Worm (Caenorhabditis elegans) whole organism, young adult: ENCODE data around the gene T13F2.2.
"Not testable (repeated sequence)": the region's sequence is repeated elsewhere in the genome, so short reads cannot be mapped to it uniquely, and the experiment has no call there.

ENCODE experiments used
- C17E4.6 ChIP-seq: fragments of 200-800 bp; sonication (Bioruptor generic); IDR thresholded peaks from 2 replicates; pipeline ENCODE4 v1.3.6; 2022; ENCODE audit warnings: missing genetic modification reagents, missing genetic modification characterization, missing compliant biosample characterization
- F10E7.11 ChIP-seq: sonication (generic microtip); optimal IDR thresholded peaks from 2 replicates; lab custom pipeline; 2017; ENCODE audit warnings: mild to moderate bottlenecking, missing genetic modification characterization, moderate library complexity, missing compliant biosample characterization
- F52B5.7 ChIP-seq: sonication (generic microtip); optimal IDR thresholded peaks from 2 replicates; lab custom pipeline; 2016; ENCODE audit warnings: mild to moderate bottlenecking, missing genetic modification characterization, missing compliant biosample characterization
- F57C9.4 ChIP-seq: sonication (generic microtip); optimal IDR thresholded peaks from 2 replicates; lab custom pipeline; 2017; ENCODE audit warnings: mild to moderate bottlenecking, missing genetic modification characterization, missing compliant biosample characterization
- Y53G8AR.9 ChIP-seq: fragments of 200-800 bp; sonication (Bioruptor generic); conservative IDR thresholded peaks from 2 replicates; pipeline ENCODE4 v1.3.6; 2022; ENCODE audit warnings: missing genetic modification reagents, missing genetic modification characterization, missing compliant biosample characterization
- aptf-2 ChIP-seq: fragments of 200-800 bp; sonication (Bioruptor generic); conservative IDR thresholded peaks from 2 replicates; pipeline ENCODE4 v1.3.6; 2022; ENCODE audit warnings: missing genetic modification reagents, missing genetic modification characterization, missing compliant biosample characterization
- atf-7 ChIP-seq: sonication (generic microtip); optimal IDR thresholded peaks from 2 replicates; lab custom pipeline; 2017; ENCODE audit warnings: mild to moderate bottlenecking, missing genetic modification characterization, missing compliant biosample characterization
- athp-1 ChIP-seq: sonication (generic microtip); optimal IDR thresholded peaks from 2 replicates; lab custom pipeline; 2017; ENCODE audit warnings: mild to moderate bottlenecking, missing genetic modification characterization, missing compliant biosample characterization
- attf-5 ChIP-seq: fragments of 200-800 bp; sonication (Bioruptor generic); optimal IDR thresholded peaks from 2 replicates; lab custom pipeline; 2018; ENCODE audit warnings: mild to moderate bottlenecking, missing genetic modification characterization, missing compliant biosample characterization
- bed-1 ChIP-seq: fragments of 200-800 bp; sonication (Bioruptor generic); IDR thresholded peaks from 2 replicates; pipeline ENCODE4 v1.3.6; 2022; ENCODE audit warnings: missing genetic modification reagents, missing genetic modification characterization, missing compliant biosample characterization
- ccch-3 ChIP-seq: fragments of 200-800 bp; sonication (Bioruptor generic); optimal IDR thresholded peaks from 2 replicates; lab custom pipeline; 2018; ENCODE audit warnings: mild to moderate bottlenecking, missing genetic modification characterization, missing compliant biosample characterization
- cebp-2 ChIP-seq: fragments of 200-800 bp; sonication (Bioruptor generic); IDR thresholded peaks from 2 replicates; pipeline ENCODE4 v1.3.6; 2022; ENCODE audit warnings: missing genetic modification characterization, missing compliant biosample characterization
- ceh-27 ChIP-seq: fragments of 200-800 bp; sonication (Bioruptor generic); optimal IDR thresholded peaks from 2 replicates; lab custom pipeline; 2018; ENCODE audit warnings: mild to moderate bottlenecking, missing genetic modification characterization, moderate library complexity, missing compliant biosample characterization
- ceh-40 ChIP-seq: fragments of 200-800 bp; sonication (Bioruptor generic); IDR thresholded peaks from 2 replicates; pipeline ENCODE4 v1.3.6; 2022; ENCODE audit warnings: missing genetic modification characterization, missing compliant biosample characterization
- dox-1 ChIP-seq: fragments of 200-800 bp; sonication (Bioruptor generic); IDR thresholded peaks from 2 replicates; pipeline ENCODE4 v1.3.6; 2022; ENCODE audit warnings: missing genetic modification reagents, missing genetic modification characterization, missing compliant biosample characterization
- dpl-1 ChIP-seq: fragments of 150-350 bp; optimal IDR thresholded peaks from 2 replicates; lab custom pipeline; 2014; ENCODE audit warnings: missing biosample characterization, missing genetic modification reagents, missing genetic modification characterization
- ekl-4 ChIP-seq: fragments of 200-800 bp; sonication (Bioruptor generic); IDR thresholded peaks from 2 replicates; pipeline ENCODE4 v1.3.6; 2022; ENCODE audit warnings: missing genetic modification reagents, missing genetic modification characterization, missing compliant biosample characterization
- hlh-12 ChIP-seq: sonication (generic microtip); optimal IDR thresholded peaks from 2 replicates; lab custom pipeline; 2016; ENCODE audit warnings: missing genetic modification characterization, missing compliant biosample characterization
- hsf-1 ChIP-seq: fragments of 200-800 bp; sonication (Bioruptor generic); IDR thresholded peaks from 2 replicates; pipeline ENCODE4 v1.3.6; 2022; ENCODE audit warnings: missing genetic modification reagents, missing genetic modification characterization, missing compliant biosample characterization
- let-607 ChIP-seq, 2 experiments: fragments of 200-800 bp in 1 of 2; sonication (Bioruptor generic) in 1 of 2; sonication (generic microtip) in 1 of 2; optimal IDR thresholded peaks; 2 replicates each; lab custom pipeline; 2016 to 2018; ENCODE audit warnings: mild to moderate bottlenecking in 2 of 2, missing compliant biosample characterization in 2 of 2, missing genetic modification characterization in 2 of 2, moderate library complexity in 2 of 2, missing genotype in 1 of 2
- lin-40 ChIP-seq: sonication (generic microtip); optimal IDR thresholded peaks from 2 replicates; lab custom pipeline; 2016; ENCODE audit warnings: missing genetic modification characterization, mild to moderate bottlenecking, missing compliant biosample characterization, missing genotype, missing genetic modification reagents
- lir-1 ChIP-seq: fragments of 200-800 bp; sonication (Bioruptor generic); conservative IDR thresholded peaks from 2 replicates; pipeline ENCODE4 v1.3.6; 2022; ENCODE audit warnings: missing genetic modification reagents, missing genetic modification characterization, missing compliant biosample characterization
- lsy-27 ChIP-seq: sonication (generic microtip); optimal IDR thresholded peaks from 2 replicates; lab custom pipeline; 2017; ENCODE audit warnings: missing genetic modification characterization, mild to moderate bottlenecking, missing compliant biosample characterization, antibody characterized with exemption, missing genotype, borderline replicate concordance; ENCODE audit not compliant: insufficient read depth
- madf-6 ChIP-seq: fragments of 200-800 bp; sonication (Bioruptor generic); IDR thresholded peaks from 2 replicates; pipeline ENCODE4 v1.3.6; 2022; ENCODE audit warnings: missing genetic modification reagents, missing genetic modification characterization, missing compliant biosample characterization
- nhr-80 ChIP-seq: sonication (generic microtip); optimal IDR thresholded peaks from 2 replicates; lab custom pipeline; 2016; ENCODE audit warnings: missing genetic modification characterization, missing compliant biosample characterization
- pbrm-1 ChIP-seq: fragments of 200-800 bp; sonication (Bioruptor generic); IDR thresholded peaks from 2 replicates; pipeline ENCODE4 v1.3.6; 2022; ENCODE audit warnings: missing genetic modification reagents, missing genetic modification characterization, missing compliant biosample characterization
- pha-4 ChIP-seq: fragments of 150-350 bp; sonication (generic microtip); optimal IDR thresholded peaks from 2 replicates; lab custom pipeline; 2014; ENCODE audit warnings: missing biosample characterization, missing genetic modification reagents, missing genetic modification characterization
- rec-8 ChIP-seq, 2 experiments: sonication (generic microtip); optimal IDR thresholded peaks; 2 replicates each; lab custom pipeline; 2016; ENCODE audit warnings: mild to moderate bottlenecking in 2 of 2, missing genetic modification characterization in 2 of 2, missing genetic modification reagents in 2 of 2, missing genotype in 2 of 2, missing biosample characterization in 1 of 2, missing compliant biosample characterization in 1 of 2, moderate library complexity in 1 of 2
- repo-1 ChIP-seq: sonication (generic microtip); optimal IDR thresholded peaks from 2 replicates; lab custom pipeline; 2017; ENCODE audit warnings: mild to moderate bottlenecking, missing genetic modification characterization, missing compliant biosample characterization
- rpc-1 ChIP-seq, 2 experiments: fragments of 150-350 bp in 1 of 2; sonication (generic microtip) in 1 of 2; optimal IDR thresholded peaks; 2 replicates each; lab custom pipeline; 2014 to 2018; ENCODE audit warnings: missing biosample characterization in 1 of 2, missing genetic modification characterization in 1 of 2, missing genetic modification reagents in 1 of 2, missing genotype in 1 of 2
- snpc-3.4 ChIP-seq: sonication (generic microtip); optimal IDR thresholded peaks from 2 replicates; lab custom pipeline; 2017; ENCODE audit warnings: missing genetic modification characterization, mild to moderate bottlenecking, missing compliant biosample characterization, antibody characterized with exemption, moderate library complexity, missing genotype, missing genetic modification reagents
- sptf-2 ChIP-seq: fragments of 200-800 bp; sonication (Bioruptor generic); optimal IDR thresholded peaks from 2 replicates; lab custom pipeline; 2018; ENCODE audit warnings: mild to moderate bottlenecking, missing genetic modification characterization, missing compliant biosample characterization
- unc-62 ChIP-seq: fragments of 150-350 bp; optimal IDR thresholded peaks from 2 replicates; lab custom pipeline; 2014; ENCODE audit warnings: missing biosample characterization, missing genetic modification reagents, missing genetic modification characterization
- ztf-6 ChIP-seq: fragments of 200-800 bp; sonication (Bioruptor generic); IDR thresholded peaks from 2 replicates; pipeline ENCODE4 v1.3.6; 2022; ENCODE audit warnings: missing genetic modification reagents, missing genetic modification characterization, missing compliant biosample characterization

The T13F2.2 gene

ce11 chrIV:9773441-9773840, 23.7 kb downstream of the T13F2.2 start:
- TF ChIP-seq let-607 (tag; optimal IDR thresholded peaks at IDR 0.05; lab: Kevin White, UChicago) (no peak), pbrm-1 (GFP tag; lab: Robert Waterston, UW) (no peak), C17E4.6 (GFP tag; lab: Robert Waterston, UW) (no peak), lir-1 (GFP tag; lab: Robert Waterston, UW) (no peak), dpl-1 (GFP tag; lab: Kevin White, UChicago) (no peak), rpc-1 (optimal IDR thresholded peaks at IDR 0.05; lab: Kevin White, UChicago) (no peak), rpc-1 (tag; optimal IDR thresholded peaks at IDR 0.05; lab: Kevin White, UChicago) (no peak), sptf-2 (no peak)

DNA sequence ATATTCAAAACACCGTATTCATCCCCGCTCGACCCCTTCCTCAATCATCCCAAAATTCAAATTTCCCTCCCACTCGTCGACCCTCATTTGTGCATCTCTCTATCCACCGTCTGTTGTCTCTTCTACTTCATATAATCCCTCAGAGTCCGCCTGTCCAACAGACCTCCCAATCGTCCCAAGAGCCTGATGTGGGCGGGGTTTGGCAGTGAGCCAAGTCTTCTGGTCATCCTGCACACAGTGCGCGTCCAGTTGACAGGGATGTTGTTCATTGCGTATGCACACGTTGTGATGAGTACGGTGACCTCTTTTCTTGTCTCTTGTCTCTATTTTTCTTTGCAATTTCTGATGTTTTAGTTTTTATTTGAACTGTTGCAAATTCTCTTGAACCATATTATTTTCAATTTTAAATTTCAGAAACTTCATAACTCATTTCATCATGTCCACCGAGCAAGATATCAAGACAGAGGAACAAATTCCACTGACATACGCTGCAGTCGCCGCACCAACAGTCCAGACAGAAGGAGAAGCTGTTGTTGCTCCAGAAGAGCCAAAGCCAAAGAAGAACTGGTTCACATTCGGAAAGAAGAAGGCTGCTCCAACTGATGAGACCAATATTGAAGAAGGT, 24.9 kb downstream of the T13F2.2 start, which contains the start of gene cav-1:
TSS of gene cav-1 (plus strand) at position 415 of the 625 bp plus-strand sequence.
- 0 out of 2 replicates have a peak, but pooled peaks have one; percentile 53 for TF ChIP-seq aptf-2 (GFP tag; lab: Robert Waterston, UW)
- no peak for TF ChIP-seq lir-1 (GFP tag; lab: Robert Waterston, UW)
- TF ChIP-seq unc-62, result peak; percentile 34
- TF ChIP-seq, all 124 proteins: peak for 2

- TF ChIP-seq F52B5.7 (tag; lab: Kevin White, UChicago) (no peak), unc-62 (peak; percentile 95)
Measured at ce11 chrIV:9770798-9771197, 26.4 kb downstream of the T13F2.2 start.

ce11 chrIV:9769746-9770145, 27.4 kb downstream of the T13F2.2 start, which contains the start of gene msp-78:
TSS of gene msp-78 (plus strand) at chrIV:9770046.
- TF ChIP-seq ceh-40 (GFP tag; lab: Robert Waterston, UW); hsf-1 (GFP tag; lab: Robert Waterston, UW); lsy-27 (tag; lab: Kevin White, UChicago): not testable (repeated sequence)

DNA sequence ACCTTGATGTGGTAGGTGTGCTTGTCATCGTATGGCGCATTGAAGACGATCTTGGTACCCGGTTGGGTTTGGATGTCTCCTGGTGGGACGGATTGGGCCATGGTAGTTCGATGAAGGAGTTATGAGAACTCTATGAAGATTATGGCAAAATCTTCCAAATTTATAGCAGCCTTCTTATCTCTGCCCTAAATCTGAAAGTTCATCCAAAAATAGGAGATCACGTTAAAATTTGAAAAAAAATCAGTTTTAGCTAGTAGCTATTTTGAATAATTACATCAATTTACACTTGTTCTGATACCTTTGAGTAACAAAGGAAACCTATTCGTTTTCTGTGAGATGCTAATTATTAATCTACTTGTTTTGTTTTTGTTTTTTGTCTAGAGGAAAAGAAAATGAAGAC, 30.1 kb downstream of the T13F2.2 start, which contains the start of gene msp-79:
TSS of gene msp-79 (minus strand) at position 101 of the 400 bp plus-strand sequence.
- TF ChIP-seq ztf-6 (GFP tag; lab: Robert Waterston, UW); hlh-12 (tag; lab: Kevin White, UChicago); bed-1 (GFP tag; lab: Robert Waterston, UW): not testable (repeated sequence)

DNA sequence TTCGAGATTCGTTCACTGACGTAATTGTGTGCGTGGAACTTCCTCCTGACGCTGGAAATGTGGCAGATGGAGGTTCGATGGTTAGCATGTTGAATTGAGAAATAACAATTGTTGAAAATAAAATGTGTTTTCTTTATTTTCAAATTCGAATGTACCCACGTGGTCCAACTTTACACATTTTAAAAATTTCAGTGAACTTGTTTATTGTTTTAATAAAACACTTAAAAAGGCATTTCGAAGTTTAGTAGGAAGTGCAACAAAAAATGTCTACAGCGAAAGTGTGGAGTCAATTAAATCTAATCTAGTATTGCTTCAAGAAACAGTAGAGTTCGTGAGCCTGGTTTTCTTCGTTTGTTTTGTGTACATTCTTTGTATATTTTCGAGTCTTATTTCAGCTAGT, 30.9 kb downstream of the T13F2.2 start, which contains the start of gene ssp-36:
TSS of gene ssp-36 (minus strand) at position 101 of the 400 bp plus-strand sequence.
- no peak for TF ChIP-seq lin-40 (tag; lab: Kevin White, UChicago)
- no peak for TF ChIP-seq atf-7
- no peak for TF ChIP-seq athp-1 (tag; lab: Kevin White, UChicago)
- no peak for TF ChIP-seq pha-4 (tag; lab: Kevin White, UChicago)
- no peak for TF ChIP-seq cebp-2
- no peak for TF ChIP-seq ceh-27 (GFP tag; lab: Kevin White, UChicago)
- TF ChIP-seq rec-8 (tag; optimal IDR thresholded peaks at IDR 0.05; lab: Kevin White, UChicago), result no peak
- no peak for TF ChIP-seq nhr-80 (tag; lab: Kevin White, UChicago)
- TF ChIP-seq F52B5.7 (tag; lab: Kevin White, UChicago), result no peak
- no peak for TF ChIP-seq attf-5
- TF ChIP-seq F57C9.4, result no peak
- TF ChIP-seq ekl-4, result no peak
- TF ChIP-seq F10E7.11 (tag; lab: Kevin White, UChicago), result no peak
- TF ChIP-seq ceh-40 (GFP tag; lab: Robert Waterston, UW), result no peak
- no peak for TF ChIP-seq ccch-3 (GFP tag; lab: Kevin White, UChicago)
- no peak for TF ChIP-seq madf-6 (GFP tag; lab: Robert Waterston, UW)
- TF ChIP-seq Y53G8AR.9 (GFP tag; lab: Robert Waterston, UW), result no peak
- TF ChIP-seq dox-1 (GFP tag; lab: Robert Waterston, UW), result no peak
- no peak for TF ChIP-seq repo-1
- no peak for TF ChIP-seq snpc-3.4 (tag; lab: Kevin White, UChicago)
